Fruit fly (Drosophila melanogaster): ENCODE data around the gene Tpt.

Tpt gene

dm6 chr3L:8419622-8420176, 14.6 kb upstream of the Tpt start (continued):
- TF ChIP-seq al (GFP tag; IDR thresholded peaks at IDR 0.05) (no peak), E2f1 (GFP tag; IDR thresholded peaks at IDR 0.05) (no peak), Side (GFP tag; optimal IDR thresholded peaks at IDR 0.05) (no peak), CG10543 (GFP tag; optimal IDR thresholded peaks at IDR 0.05) (peak; percentile 16), CG8359 (GFP tag; optimal IDR thresholded peaks at IDR 0.05; ENCODE audit: borderline replicate concordance) (no peak), bab2 (GFP tag; optimal IDR thresholded peaks at IDR 0.05) (no peak), Usf (GFP tag; optimal IDR thresholded peaks at IDR 0.05) (no peak), CG10267 (tag; optimal IDR thresholded peaks at IDR 0.05) (no peak), dpn (GFP tag; optimal IDR thresholded peaks at IDR 0.05) (no peak), sd (tag; optimal IDR thresholded peaks at IDR 0.05) (peak; percentile 16), CG8388 (GFP tag; optimal IDR thresholded peaks at IDR 0.05) (no peak), stc (GFP tag; IDR thresholded peaks at IDR 0.05) (no peak), CG6175 (GFP tag; IDR thresholded peaks at IDR 0.05) (peak; percentile 37; the same call in 1 of the 3 replicates), bbx (GFP tag; IDR thresholded peaks at IDR 0.05; ENCODE audit: partially characterized antibody) (no peak), CG8089 (GFP tag; optimal IDR thresholded peaks at IDR 0.05) (no peak), Kr (GFP tag; optimal IDR thresholded peaks at IDR 0.05) (no peak), chinmo (GFP tag; IDR thresholded peaks at IDR 0.05; ENCODE audit: partially characterized antibody) (0 out of 4 replicates have a peak, but pooled peaks have one; percentile 28)

dm6 chr3L:8418984-8419383, 13.9 kb upstream of the Tpt start:
- TF ChIP-seq CG13424 (tag; optimal IDR thresholded peaks at IDR 0.05) (no peak), kah (GFP tag; optimal IDR thresholded peaks at IDR 0.05) (no peak), CG6854 (GFP tag; optimal IDR thresholded peaks at IDR 0.05) (no peak), Dll (GFP tag; IDR thresholded peaks at IDR 0.05; ENCODE audit: partially characterized antibody) (no peak), en (GFP tag; optimal IDR thresholded peaks at IDR 0.05) (no peak), HHEX (GFP tag; optimal IDR thresholded peaks at IDR 0.05) (no peak), Doc2 (GFP tag; IDR thresholded peaks at IDR 0.05) (no peak), corto (GFP tag; optimal IDR thresholded peaks at IDR 0.05) (no peak), pan (optimal IDR thresholded peaks at IDR 0.05) (no peak), pan (GFP tag; optimal IDR thresholded peaks at IDR 0.05 in 1 of 2, IDR thresholded peaks at IDR 0.05 in 1 of 2) (no peak), fd102C (GFP tag; optimal IDR thresholded peaks at IDR 0.05) (no peak), unc-4 (GFP tag; IDR thresholded peaks at IDR 0.05; ENCODE audit: partially characterized antibody) (no peak), CG9727 (GFP tag; optimal IDR thresholded peaks at IDR 0.05) (no peak), CG17359 (tag; optimal IDR thresholded peaks at IDR 0.05) (peak; percentile 37), croc (GFP tag; conservative IDR thresholded peaks at IDR 0.05) (no peak), cas (GFP tag; IDR thresholded peaks at IDR 0.05) (no peak), gcm (GFP tag; optimal IDR thresholded peaks at IDR 0.05) (no peak), CG11247 (GFP tag; IDR thresholded peaks at IDR 0.05) (no peak), CG10274 (GFP tag; optimal IDR thresholded peaks at IDR 0.05) (no peak), CG10366 (GFP tag; IDR thresholded peaks at IDR 0.05) (no peak; the same call in 1 of the 2 replicates), ttk (GFP tag; IDR thresholded peaks at IDR 0.05) (no peak), CG18476 (GFP tag; optimal IDR thresholded peaks at IDR 0.05) (no peak), CG31365 (tag; optimal IDR thresholded peaks at IDR 0.05) (no peak), row (GFP tag; IDR thresholded peaks at IDR 0.05) (0 out of 3 replicates have a peak, but pooled peaks have one; percentile 22), HLHmδ (GFP tag; optimal IDR thresholded peaks at IDR 0.05) (no peak), CG4424 (GFP tag; optimal IDR thresholded peaks at IDR 0.05) (peak; percentile 19), h (optimal IDR thresholded peaks at IDR 0.05) (no peak), NfI (GFP tag; optimal IDR thresholded peaks at IDR 0.05) (no peak), CG14965 (GFP tag; optimal IDR thresholded peaks at IDR 0.05; ENCODE audit: borderline replicate concordance) (no peak), MBD-R2 (GFP tag; IDR thresholded peaks at IDR 0.05) (no peak), CG10267 (tag; optimal IDR thresholded peaks at IDR 0.05) (no peak), pfk (GFP tag; optimal IDR thresholded peaks at IDR 0.05) (no peak), CG3065 (GFP tag; optimal IDR thresholded peaks at IDR 0.05) (no peak), ATbp (GFP tag; optimal IDR thresholded peaks at IDR 0.05) (peak; percentile 54)

Data from whole organism, embryonic.